Worm (Caenorhabditis elegans) whole organism, mixed stage, embryonic: ENCODE data around the gene tig-3.
A peak's percentile ranks its signal among the peaks of the same experiment; 100 is the strongest.

Experiments
- M03D4.4 ChIP-seq: sonication (generic microtip); optimal IDR thresholded peaks from 2 replicates; lab custom pipeline; 2017; ENCODE audit warnings: mild to moderate bottlenecking, missing genetic modification characterization, missing compliant biosample characterization
- bed-3 ChIP-seq: fragments of 200-800 bp; sonication (Bioruptor generic); optimal IDR thresholded peaks from 3 replicates; lab custom pipeline; 2018; ENCODE audit warnings: mild to moderate bottlenecking, missing genetic modification characterization, moderate library complexity, missing compliant biosample characterization
- blmp-1 ChIP-seq: fragments of 150-350 bp; optimal IDR thresholded peaks from 2 replicates; lab custom pipeline; 2014; ENCODE audit warnings: missing biosample characterization, missing genetic modification characterization
- ceh-39 ChIP-seq: fragments of 150-350 bp; optimal IDR thresholded peaks from 2 replicates; lab custom pipeline; 2014; ENCODE audit warnings: missing biosample characterization, missing genetic modification characterization
- ceh-83 ChIP-seq: fragments of 200-800 bp; sonication (Bioruptor generic); optimal IDR thresholded peaks from 2 replicates; lab custom pipeline; 2018; ENCODE audit warnings: mild to moderate bottlenecking, missing genetic modification characterization, missing compliant biosample characterization
- ces-1 ChIP-seq: fragments of 150-350 bp; optimal IDR thresholded peaks from 2 replicates; lab custom pipeline; 2014; ENCODE audit warnings: missing biosample characterization, missing genetic modification reagents, missing genetic modification characterization
- cnd-1 ChIP-seq: fragments of 200-800 bp; sonication (Bioruptor generic); optimal IDR thresholded peaks from 2 replicates; lab custom pipeline; 2018; ENCODE audit warnings: mild to moderate bottlenecking, missing genetic modification characterization, missing compliant biosample characterization
- drap-1 ChIP-seq: fragments of 200-800 bp; sonication (Bioruptor generic); optimal IDR thresholded peaks from 3 replicates; lab custom pipeline; 2018; ENCODE audit warnings: mild to moderate bottlenecking, missing genetic modification characterization, missing compliant biosample characterization
- elt-1 ChIP-seq: sonication (generic microtip); optimal IDR thresholded peaks from 2 replicates; lab custom pipeline; 2017; ENCODE audit warnings: missing genetic modification characterization, mild to moderate bottlenecking, missing compliant biosample characterization, antibody characterized with exemption, moderate library complexity, borderline replicate concordance; ENCODE audit not compliant: insufficient read depth
- elt-3 ChIP-seq: fragments of 150-350 bp; optimal IDR thresholded peaks from 2 replicates; lab custom pipeline; 2014; ENCODE audit warnings: missing biosample characterization, missing genetic modification characterization
- ham-2 ChIP-seq: fragments of 200-800 bp; sonication (Bioruptor generic); optimal IDR thresholded peaks from 2 replicates; lab custom pipeline; 2018; ENCODE audit warnings: mild to moderate bottlenecking, missing genetic modification characterization, missing compliant biosample characterization
- hlh-1 ChIP-seq: fragments of 150-350 bp; optimal IDR thresholded peaks from 2 replicates; lab custom pipeline; 2014; ENCODE audit warnings: missing biosample characterization, missing genetic modification reagents, missing genetic modification characterization
- lin-13 ChIP-seq: fragments of 150-350 bp; optimal IDR thresholded peaks from 2 replicates; lab custom pipeline; 2014; ENCODE audit warnings: missing biosample characterization, missing genetic modification characterization
- lin-32 ChIP-seq: fragments of 200-800 bp; sonication (Bioruptor generic); optimal IDR thresholded peaks from 2 replicates; lab custom pipeline; 2018; ENCODE audit warnings: mild to moderate bottlenecking, missing genetic modification characterization, missing compliant biosample characterization
- lsy-2 ChIP-seq: fragments of 150-350 bp; optimal IDR thresholded peaks from 2 replicates; lab custom pipeline; 2014; ENCODE audit warnings: missing biosample characterization, missing genetic modification characterization
- mep-1 ChIP-seq: fragments of 150-350 bp; optimal IDR thresholded peaks from 2 replicates; lab custom pipeline; 2017; ENCODE audit warnings: missing biosample characterization, missing genetic modification reagents, missing genetic modification characterization, inconsistent platforms
- mls-2 ChIP-seq: sonication (generic microtip); optimal IDR thresholded peaks from 2 replicates; lab custom pipeline; 2016; ENCODE audit warnings: mild to moderate bottlenecking, missing genetic modification characterization, moderate library complexity, missing compliant biosample characterization
- nhr-12 ChIP-seq: fragments of 150-350 bp; optimal IDR thresholded peaks from 2 replicates; lab custom pipeline; 2014; ENCODE audit warnings: missing biosample characterization, missing genetic modification characterization
- nhr-2 ChIP-seq: fragments of 150-350 bp; optimal IDR thresholded peaks from 2 replicates; lab custom pipeline; 2014; ENCODE audit warnings: missing biosample characterization, missing genetic modification characterization
- nhr-237 ChIP-seq: fragments of 150-350 bp; optimal IDR thresholded peaks from 2 replicates; lab custom pipeline; 2014; ENCODE audit warnings: missing biosample characterization, missing genetic modification characterization
- nhr-28 ChIP-seq: fragments of 150-350 bp; optimal IDR thresholded peaks from 2 replicates; lab custom pipeline; 2014; ENCODE audit warnings: missing biosample characterization, missing genetic modification characterization
- nhr-76 ChIP-seq: sonication (generic microtip); optimal IDR thresholded peaks from 2 replicates; lab custom pipeline; 2017; ENCODE audit warnings: missing biosample characterization, missing genetic modification characterization
- sem-2 ChIP-seq: fragments of 200-800 bp; sonication (Bioruptor generic); optimal IDR thresholded peaks from 2 replicates; lab custom pipeline; 2018; ENCODE audit warnings: mild to moderate bottlenecking, missing genetic modification characterization, missing compliant biosample characterization
- unc-120 ChIP-seq: sonication (generic microtip); optimal IDR thresholded peaks from 2 replicates; lab custom pipeline; 2017; ENCODE audit warnings: missing genetic modification characterization, missing compliant biosample characterization; ENCODE audit not compliant: poor library complexity, severe bottlenecking
- unc-39 ChIP-seq: fragments of 150-350 bp; optimal IDR thresholded peaks from 2 replicates; lab custom pipeline; 2014; ENCODE audit warnings: missing biosample characterization, missing genetic modification characterization
- zip-8 ChIP-seq: fragments of 150-350 bp; optimal IDR thresholded peaks from 2 replicates; lab custom pipeline; 2014; ENCODE audit warnings: missing biosample characterization, missing genetic modification characterization
- ztf-11 ChIP-seq: fragments of 150-350 bp; optimal IDR thresholded peaks from 2 replicates; lab custom pipeline; 2014; ENCODE audit warnings: missing biosample characterization, missing genetic modification characterization

tig-3 gene

ce11 chrII:15208151-15208550 is 43.4 kb downstream of the tig-3 start:
- TF ChIP-seq drap-1 (GFP tag; lab: Kevin White, UChicago) (no peak), mep-1 (tag; lab: Kevin White, UChicago) (peak; percentile 3), lsy-2 (peak; percentile 93)

- TF ChIP-seq nhr-76 (tag; lab: Kevin White, UChicago) = no peak
- no peak for TF ChIP-seq unc-39 (tag; lab: Kevin White, UChicago)
- no peak for TF ChIP-seq ceh-83 (GFP tag; lab: Kevin White, UChicago)
- TF ChIP-seq mls-2 (tag; lab: Kevin White, UChicago) = no peak
- TF ChIP-seq blmp-1 = no peak
- no peak for TF ChIP-seq elt-1 (tag; lab: Kevin White, UChicago)
- TF ChIP-seq ceh-39 (tag; lab: Kevin White, UChicago) = no peak
- no peak for TF ChIP-seq lsy-2
- no peak for TF ChIP-seq hlh-1
- no peak for TF ChIP-seq nhr-237
- no peak for TF ChIP-seq nhr-28
- TF ChIP-seq mep-1 (tag; lab: Kevin White, UChicago) = no peak
These were observed 44.0 kb downstream of the tig-3 start for ce11 chrII:15207562-15207961.

DNA sequence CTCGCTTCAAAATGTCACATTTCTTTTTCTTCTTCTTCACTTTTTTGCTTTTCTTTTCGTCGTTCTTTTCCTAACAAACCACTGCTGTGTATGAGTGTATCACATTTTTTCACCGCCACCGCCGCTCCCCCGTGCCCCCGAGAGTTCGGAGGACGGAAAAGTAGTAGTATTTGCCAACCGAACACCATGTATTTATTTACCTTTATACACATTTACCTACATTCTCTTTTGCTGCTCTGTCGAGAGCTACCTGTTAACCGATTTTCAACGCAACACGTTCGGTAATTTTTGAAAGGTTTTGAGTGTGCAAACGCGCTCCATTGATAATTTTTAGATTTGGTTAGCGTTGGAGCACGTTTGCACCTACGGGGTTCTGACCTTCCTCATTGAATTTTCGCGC is 45.4 kb downstream of the tig-3 start:
- TF ChIP-seq lin-32 (GFP tag; lab: Kevin White, UChicago) (no peak), ces-1 (GFP tag; lab: Kevin White, UChicago) (no peak)

ce11 chrII:15205346-15205745 is 46.2 kb downstream of the tig-3 start:
- TF ChIP-seq nhr-12 (tag; lab: Kevin White, UChicago) = no peak
- no peak for TF ChIP-seq M03D4.4
- TF ChIP-seq unc-39 (tag; lab: Kevin White, UChicago) = no peak
- no peak for TF ChIP-seq zip-8 (tag; lab: Kevin White, UChicago)
- TF ChIP-seq lin-13 (tag; lab: Kevin White, UChicago) = no peak
- TF ChIP-seq sem-2 (GFP tag; lab: Kevin White, UChicago) = no peak
- TF ChIP-seq, all 35 proteins: peak for 0

- TF ChIP-seq lin-13 (tag; lab: Kevin White, UChicago) (no peak), hlh-1 (no peak), ces-1 (GFP tag; lab: Kevin White, UChicago) (no peak), ham-2 (GFP tag; lab: Kevin White, UChicago) (no peak)
These were observed 47.3 kb downstream of the tig-3 start for ce11 chrII:15204069-15204850.

DNA sequence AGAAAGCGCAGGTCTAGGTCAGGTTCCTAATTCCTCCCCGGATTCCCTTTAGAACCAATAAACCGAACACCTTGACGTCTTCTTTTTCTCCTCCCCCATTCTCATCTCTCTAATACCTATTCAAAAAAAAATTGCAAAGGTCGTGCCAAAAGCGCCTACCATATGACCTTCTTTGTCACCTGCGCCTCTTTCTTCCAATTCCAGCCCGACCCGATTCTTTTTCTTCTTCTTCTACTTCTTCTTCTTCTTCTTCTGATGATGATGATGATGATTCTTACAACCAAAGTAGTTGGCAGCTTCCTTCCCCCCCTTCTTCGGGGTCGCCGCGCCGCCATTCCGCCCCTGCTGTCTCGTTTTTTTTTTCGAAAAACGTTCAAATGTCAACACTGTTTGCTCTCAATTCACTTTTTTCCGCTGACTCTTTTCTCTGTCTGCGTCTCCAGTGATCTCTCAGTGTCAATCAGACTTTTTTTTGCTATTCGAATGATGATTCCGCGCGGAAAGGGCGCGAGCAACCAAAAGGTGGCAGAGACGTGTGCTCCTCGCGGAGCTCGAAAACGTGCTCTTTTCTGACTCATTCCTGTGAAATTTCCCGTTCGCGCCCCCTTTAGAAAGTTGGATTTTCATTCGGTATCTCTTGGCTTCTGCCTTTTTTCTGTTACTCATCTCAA is 48.1 kb downstream of the tig-3 start:
- TF ChIP-seq unc-120 (tag; lab: Kevin White, UChicago) = no peak
- TF ChIP-seq lsy-2 = no peak
- no peak for TF ChIP-seq nhr-12 (tag; lab: Kevin White, UChicago)
- TF ChIP-seq nhr-237 = no peak
- no peak for TF ChIP-seq ztf-11 (tag; lab: Kevin White, UChicago)

ce11 chrII:15197500-15197899 is 54.1 kb downstream of the tig-3 start:
- TF ChIP-seq drap-1 (GFP tag; lab: Kevin White, UChicago) = no peak
- no peak for TF ChIP-seq sem-2 (GFP tag; lab: Kevin White, UChicago)
- TF ChIP-seq bed-3 (GFP tag; lab: Kevin White, UChicago) = no peak
- no peak for TF ChIP-seq cnd-1
- TF ChIP-seq nhr-2 (tag; lab: Kevin White, UChicago) = no peak
- TF ChIP-seq nhr-12 (tag; lab: Kevin White, UChicago) = no peak
- no peak for TF ChIP-seq elt-1 (tag; lab: Kevin White, UChicago)
- no peak for TF ChIP-seq ceh-39 (tag; lab: Kevin White, UChicago)
- TF ChIP-seq elt-3 (tag; lab: Kevin White, UChicago) = no peak
- TF ChIP-seq M03D4.4 = no peak
- no peak for TF ChIP-seq unc-120 (tag; lab: Kevin White, UChicago)
